Fruit fly (Drosophila melanogaster) S2 (cell line): Measurements from ENCODE around the gene meso18E.

Source experiments
- CG8478 ChIP-seq: fragments of >200 bp; optimal IDR thresholded peaks from 2 replicates; lab custom pipeline; 2018
- CTCF ChIP-seq, 2 experiments: fragments of >200 bp; optimal IDR thresholded peaks; 2 replicates each; lab custom pipeline; 2018

- no peak for TF ChIP-seq CG8478 (lab: Kevin White, UChicago)
- no peak for TF ChIP-seq CTCF (optimal IDR thresholded peaks at IDR 0.05; lab: Kevin White, UChicago)
Observed at dm6 chrX:19688848-19689247, 24.0 kb downstream of the meso18E start, which contains the start of gene CG14227.
